Worm (Caenorhabditis elegans) whole organism, early embryonic: ENCODE measurements around the gene K09G1.1.
A peak's percentile ranks its signal among the peaks of the same experiment; 100 is the strongest.

Experiments
- B0310.2 ChIP-seq: sonication (generic microtip); optimal IDR thresholded peaks from 2 replicates; lab custom pipeline; 2016; ENCODE audit warnings: mild to moderate bottlenecking, missing genetic modification characterization, missing compliant biosample characterization
- F13C5.2 ChIP-seq: sonication (generic microtip); optimal IDR thresholded peaks from 2 replicates; lab custom pipeline; 2017; ENCODE audit warnings: mild to moderate bottlenecking, missing genetic modification characterization, inconsistent platforms, missing compliant biosample characterization
- aly-1 ChIP-seq: sonication (generic microtip); optimal IDR thresholded peaks from 2 replicates; lab custom pipeline; 2016; ENCODE audit warnings: missing genetic modification characterization, missing compliant biosample characterization
- ama-1 ChIP-seq: fragments of 150-350 bp; optimal IDR thresholded peaks from 2 replicates; lab custom pipeline; 2014
- ceh-13 ChIP-seq: fragments of 200-800 bp; sonication (Bioruptor generic); optimal IDR thresholded peaks from 2 replicates; lab custom pipeline; 2018; ENCODE audit warnings: mild to moderate bottlenecking, missing genetic modification characterization, missing compliant biosample characterization
- ceh-36 ChIP-seq: sonication (generic microtip); optimal IDR thresholded peaks from 2 replicates; lab custom pipeline; 2016; ENCODE audit warnings: missing genetic modification characterization, inconsistent platforms, missing compliant biosample characterization
- ets-7 ChIP-seq: sonication (generic microtip); optimal IDR thresholded peaks from 2 replicates; lab custom pipeline; 2016; ENCODE audit warnings: missing genotype, missing genetic modification characterization, missing compliant biosample characterization
- flt-1 ChIP-seq: fragments of 200-800 bp; sonication (Bioruptor generic); IDR thresholded peaks from 2 replicates; pipeline ENCODE4 v1.3.6; 2022; ENCODE audit warnings: missing genetic modification characterization, missing compliant biosample characterization
- hmbx-1 ChIP-seq: sonication (generic microtip); optimal IDR thresholded peaks from 2 replicates; lab custom pipeline; 2016; ENCODE audit warnings: mild to moderate bottlenecking, missing genetic modification characterization, missing compliant biosample characterization
- hmg-4 ChIP-seq: fragments of 200-800 bp; sonication (Bioruptor generic); optimal IDR thresholded peaks from 2 replicates; lab custom pipeline; 2018; ENCODE audit warnings: mild to moderate bottlenecking, missing genetic modification characterization, missing compliant biosample characterization
- hnd-1 ChIP-seq: sonication (generic microtip); optimal IDR thresholded peaks from 2 replicates; lab custom pipeline; 2016; ENCODE audit warnings: missing genetic modification characterization, missing compliant biosample characterization
- pes-1 ChIP-seq: fragments of 200-800 bp; sonication (Bioruptor generic); IDR thresholded peaks from 2 replicates; pipeline ENCODE4 v1.3.6; 2022; ENCODE audit warnings: missing genetic modification reagents, missing genetic modification characterization, missing compliant biosample characterization
- scrt-1 ChIP-seq: fragments of 200-800 bp; sonication (Bioruptor generic); IDR thresholded peaks from 2 replicates; pipeline ENCODE4 v1.3.6; 2022; ENCODE audit warnings: missing genetic modification characterization, missing compliant biosample characterization
- sea-1 ChIP-seq: fragments of 200-800 bp; sonication (Bioruptor generic); conservative IDR thresholded peaks from 2 replicates; pipeline ENCODE4 v1.3.6; 2022; ENCODE audit warnings: missing genetic modification characterization, missing compliant biosample characterization
- tbx-11 ChIP-seq: fragments of 200-800 bp; sonication (Bioruptor generic); IDR thresholded peaks from 2 replicates; pipeline ENCODE4 v1.3.6; 2022; ENCODE audit warnings: missing genetic modification characterization, missing compliant biosample characterization
- tbx-37 ChIP-seq: fragments of 200-800 bp; sonication (Bioruptor generic); conservative IDR thresholded peaks from 2 replicates; pipeline ENCODE4 v1.3.6; 2022; ENCODE audit warnings: missing genetic modification reagents, missing genetic modification characterization, missing compliant biosample characterization
- tra-4 ChIP-seq: sonication (generic microtip); optimal IDR thresholded peaks from 2 replicates; lab custom pipeline; 2017; ENCODE audit warnings: missing genetic modification characterization, missing compliant biosample characterization

K09G1.1 gene

ce11 chrV:9546042-9546581 is 37.2 kb upstream of the K09G1.1 start, which contains the start of gene C50F4.6:
C50F4.6 (plus strand) TSS chrV:9546092.
- no peak for TF ChIP-seq ets-7
- peak; percentile 58 for TF ChIP-seq pes-1 (GFP tag; lab: Robert Waterston, UW)

ce11 chrV:9546860-9547269 is 36.5 kb upstream of the K09G1.1 start, which contains the start of gene his-37:
his-37 (plus strand) TSS chrV:9547105.
- TF ChIP-seq B0310.2 (tag; lab: Kevin White, UChicago), result no peak
- TF ChIP-seq flt-1 (GFP tag; lab: Robert Waterston, UW), result peak; percentile 61
- no peak for TF ChIP-seq ceh-36 (tag; lab: Kevin White, UChicago)
- no peak for TF ChIP-seq ceh-13 (GFP tag; lab: Kevin White, UChicago)
- TF ChIP-seq hmg-4 (GFP tag; lab: Kevin White, UChicago), result peak; percentile 64
- TF ChIP-seq aly-1 (tag; lab: Kevin White, UChicago), result no peak
- peak; percentile 16 for TF ChIP-seq hmbx-1 (tag; lab: Kevin White, UChicago)
- TF ChIP-seq F13C5.2 (tag; lab: Kevin White, UChicago), result peak; percentile 41
- TF ChIP-seq tbx-37 (GFP tag; lab: Robert Waterston, UW), result 0 out of 2 replicates have a peak, but pooled peaks have one; percentile 34
- TF ChIP-seq tra-4 (tag; lab: Kevin White, UChicago), result peak; percentile 41
- peak; percentile 53; the same call in 1 of the 2 replicates for TF ChIP-seq pes-1 (GFP tag; lab: Robert Waterston, UW)

ce11 chrV:9549459-9549858 is 33.9 kb upstream of the K09G1.1 start, which contains the start of gene nstp-10:
nstp-10 (minus strand) TSS chrV:9549836.
- no peak for TF ChIP-seq tbx-11 (GFP tag; lab: Robert Waterston, UW)
- no peak for TF ChIP-seq ceh-13 (GFP tag; lab: Kevin White, UChicago)
- TF ChIP-seq hmg-4 (GFP tag; lab: Kevin White, UChicago), result no peak
- TF ChIP-seq tbx-37 (GFP tag; lab: Robert Waterston, UW), result no peak
- TF ChIP-seq ceh-36 (tag; lab: Kevin White, UChicago), result no peak
- no peak for TF ChIP-seq hmbx-1 (tag; lab: Kevin White, UChicago)
- no peak for TF ChIP-seq ets-7
- no peak for TF ChIP-seq aly-1 (tag; lab: Kevin White, UChicago)

- no peak for TF ChIP-seq tbx-11 (GFP tag; lab: Robert Waterston, UW)
- TF ChIP-seq tra-4 (tag; lab: Kevin White, UChicago), result no peak
- no peak for TF ChIP-seq hnd-1 (tag; lab: Kevin White, UChicago)
- no peak for TF ChIP-seq ets-7
These were observed 33.0 kb upstream of the K09G1.1 start, which contains the start of gene ehbp-1 for ce11 chrV:9550313-9550712. ehbp-1 (plus strand) TSS chrV:9550644.

ce11 chrV:9556668-9557067 is 26.7 kb upstream of the K09G1.1 start:
- TF ChIP-seq pes-1 (GFP tag; lab: Robert Waterston, UW), result no peak
- TF ChIP-seq tbx-37 (GFP tag; lab: Robert Waterston, UW), result no peak
- no peak for TF ChIP-seq sea-1
- no peak for TF ChIP-seq aly-1 (tag; lab: Kevin White, UChicago)
- TF ChIP-seq tbx-11 (GFP tag; lab: Robert Waterston, UW), result no peak
- no peak for TF ChIP-seq hmbx-1 (tag; lab: Kevin White, UChicago)
- TF ChIP-seq tra-4 (tag; lab: Kevin White, UChicago), result no peak
- no peak for TF ChIP-seq hnd-1 (tag; lab: Kevin White, UChicago)
- TF ChIP-seq hmg-4 (GFP tag; lab: Kevin White, UChicago), result no peak
- no peak for TF ChIP-seq ama-1 (lab: Kevin White, UChicago)
- no peak for TF ChIP-seq ets-7
- no peak for TF ChIP-seq ceh-13 (GFP tag; lab: Kevin White, UChicago)
- no peak for TF ChIP-seq B0310.2 (tag; lab: Kevin White, UChicago)
- TF ChIP-seq ceh-36 (tag; lab: Kevin White, UChicago), result no peak
- TF ChIP-seq scrt-1, result no peak
- no peak for TF ChIP-seq flt-1 (GFP tag; lab: Robert Waterston, UW)
- no peak for TF ChIP-seq F13C5.2 (tag; lab: Kevin White, UChicago)

- TF ChIP-seq ceh-13 (GFP tag; lab: Kevin White, UChicago) (no peak), tbx-37 (GFP tag; lab: Robert Waterston, UW) (no peak), hmg-4 (GFP tag; lab: Kevin White, UChicago) (no peak), B0310.2 (tag; lab: Kevin White, UChicago) (no peak), hmbx-1 (tag; lab: Kevin White, UChicago) (no peak), sea-1 (no peak), flt-1 (GFP tag; lab: Robert Waterston, UW) (no peak), F13C5.2 (tag; lab: Kevin White, UChicago) (no peak), ets-7 (no peak), tra-4 (tag; lab: Kevin White, UChicago) (no peak), ceh-36 (tag; lab: Kevin White, UChicago) (no peak), pes-1 (GFP tag; lab: Robert Waterston, UW) (no peak), hnd-1 (tag; lab: Kevin White, UChicago) (no peak), aly-1 (tag; lab: Kevin White, UChicago) (no peak), tbx-11 (GFP tag; lab: Robert Waterston, UW) (no peak), ama-1 (lab: Kevin White, UChicago) (no peak), scrt-1 (no peak)
These were observed 21.6 kb upstream of the K09G1.1 start, which contains the start of gene rgef-1 for ce11 chrV:9561624-9562179. rgef-1 (minus strand) TSS chrV:9561674.

ce11 chrV:9563585-9563984 is 19.8 kb upstream of the K09G1.1 start:
- TF ChIP-seq aly-1 (tag; lab: Kevin White, UChicago), result no peak
- TF ChIP-seq ets-7, result no peak
- no peak for TF ChIP-seq sea-1
- no peak for TF ChIP-seq pes-1 (GFP tag; lab: Robert Waterston, UW)
- TF ChIP-seq ceh-36 (tag; lab: Kevin White, UChicago), result no peak
- TF ChIP-seq tra-4 (tag; lab: Kevin White, UChicago), result no peak
